Fruit fly (Drosophila melanogaster) whole organism, prepupa: Measurements from ENCODE around the gene CG43800.
A peak's percentile ranks its signal among the peaks of the same experiment; 100 is the strongest.

Experiments
- Blimp-1 ChIP-seq: fragments of 200-800 bp; sonication (Bioruptor generic); optimal IDR thresholded peaks from 3 replicates; lab custom pipeline; 2017; ENCODE audit warnings: missing biosample characterization, missing genetic modification characterization, mild to moderate bottlenecking, moderate library complexity, missing genetic modification reagents
- CG10631 ChIP-seq: fragments of 200-800 bp; sonication (Bioruptor generic); optimal IDR thresholded peaks from 2 replicates; lab custom pipeline; 2016; ENCODE audit warnings: missing biosample characterization, missing genetic modification characterization
- CG10669 ChIP-seq: fragments of 200-800 bp; sonication (Bioruptor generic); optimal IDR thresholded peaks from 3 replicates; lab custom pipeline; 2018; ENCODE audit warnings: missing biosample characterization, mild to moderate bottlenecking, missing genetic modification characterization, moderate library complexity
- CG11294 ChIP-seq: fragments of 200-800 bp; sonication (Bioruptor generic); IDR thresholded peaks from 2 replicates; pipeline ENCODE4 v1.3.6; 2022; ENCODE audit warnings: missing biosample characterization, missing genetic modification characterization
- CG11902 ChIP-seq: fragments of 200-800 bp; sonication (Bioruptor generic); optimal IDR thresholded peaks from 3 replicates; lab custom pipeline; 2016; ENCODE audit warnings: missing biosample characterization, missing genetic modification characterization
- CG15336 ChIP-seq: fragments of 200-800 bp; sonication (Bioruptor generic); IDR thresholded peaks from 2 replicates; pipeline ENCODE4 v1.3.6; 2022; ENCODE audit warnings: missing biosample characterization, missing genetic modification characterization
- CG1621 ChIP-seq: fragments of 200-800 bp; sonication (Bioruptor generic); optimal IDR thresholded peaks from 3 replicates; lab custom pipeline; 2018; ENCODE audit warnings: missing biosample characterization, mild to moderate bottlenecking, missing genetic modification characterization
- CG16779 ChIP-seq: fragments of 200-800 bp; sonication (Bioruptor generic); optimal IDR thresholded peaks from 3 replicates; lab custom pipeline; 2017; ENCODE audit warnings: missing biosample characterization, mild to moderate bottlenecking, missing genetic modification characterization
- CG3032 ChIP-seq: fragments of 200-800 bp; optimal IDR thresholded peaks from 2 replicates; lab custom pipeline; 2019; ENCODE audit warnings: missing biosample characterization, mild to moderate bottlenecking, missing genetic modification characterization, moderate library complexity
- CG31627 ChIP-seq: fragments of 200-800 bp; sonication (Bioruptor generic); optimal IDR thresholded peaks from 3 replicates; lab custom pipeline; 2016; ENCODE audit warnings: missing biosample characterization, missing genetic modification characterization
- CG32006 ChIP-seq: fragments of 200-800 bp; sonication (Bioruptor generic); optimal IDR thresholded peaks from 3 replicates; lab custom pipeline; 2017; ENCODE audit warnings: missing biosample characterization, mild to moderate bottlenecking, missing genetic modification characterization
- CG3919 ChIP-seq: fragments of 200-800 bp; sonication (Bioruptor generic); optimal IDR thresholded peaks from 3 replicates; lab custom pipeline; 2016; ENCODE audit warnings: missing biosample characterization, missing genetic modification characterization
- CG4318 ChIP-seq: fragments of 200-800 bp; sonication (Bioruptor generic); optimal IDR thresholded peaks from 3 replicates; lab custom pipeline; 2017; ENCODE audit warnings: missing biosample characterization, mild to moderate bottlenecking, missing genetic modification characterization
- CG6163 ChIP-seq: fragments of 200-800 bp; sonication (Bioruptor generic); IDR thresholded peaks from 3 replicates; pipeline ENCODE4 v1.3.6; 2022; ENCODE audit warnings: missing biosample characterization, missing genetic modification characterization
- CG6792 ChIP-seq: fragments of 200-800 bp; sonication (Bioruptor generic); optimal IDR thresholded peaks from 3 replicates; lab custom pipeline; 2016; ENCODE audit warnings: missing biosample characterization, missing genetic modification characterization
- CG6808 ChIP-seq: fragments of 200-800 bp; sonication (Bioruptor generic); optimal IDR thresholded peaks from 3 replicates; lab custom pipeline; 2017; ENCODE audit warnings: missing biosample characterization, missing genetic modification characterization, mild to moderate bottlenecking, moderate library complexity, missing genetic modification reagents
- CG7368 ChIP-seq: fragments of 200-800 bp; sonication (Bioruptor generic); optimal IDR thresholded peaks from 3 replicates; lab custom pipeline; 2016; ENCODE audit warnings: missing biosample characterization, missing genetic modification characterization
- CG8632 ChIP-seq: fragments of 200-800 bp; sonication (Bioruptor generic); optimal IDR thresholded peaks from 3 replicates; lab custom pipeline; 2016; ENCODE audit warnings: missing biosample characterization, missing genetic modification characterization
- CG9139 ChIP-seq: fragments of 200-800 bp; sonication (Bioruptor generic); optimal IDR thresholded peaks from 3 replicates; lab custom pipeline; 2017; ENCODE audit warnings: missing biosample characterization, mild to moderate bottlenecking, missing genetic modification characterization
- Eip78C ChIP-seq: fragments of 200-800 bp; sonication (Bioruptor generic); peaks from one replicate; lab custom pipeline; 2016; ENCODE audit warnings: missing biosample characterization, missing genetic modification characterization
- Ets21C ChIP-seq: fragments of 200-800 bp; sonication (Bioruptor generic); optimal IDR thresholded peaks from 3 replicates; lab custom pipeline; 2016; ENCODE audit warnings: missing biosample characterization, missing genetic modification characterization
- Ets96B ChIP-seq: fragments of 200-800 bp; optimal IDR thresholded peaks from 2 replicates; lab custom pipeline; 2019; ENCODE audit warnings: missing biosample characterization, mild to moderate bottlenecking, missing genetic modification characterization, moderate library complexity
- Hr38 ChIP-seq: sonication (Bioruptor generic); optimal IDR thresholded peaks from 2 replicates; lab custom pipeline; 2016; ENCODE audit warnings: missing biosample characterization, missing genetic modification characterization
- Hr39 ChIP-seq: fragments of 200-800 bp; sonication (Bioruptor generic); optimal IDR thresholded peaks from 2 replicates; lab custom pipeline; 2016; ENCODE audit warnings: missing biosample characterization, missing genetic modification characterization
- Lpt ChIP-seq: fragments of 200-800 bp; sonication (Bioruptor generic); optimal IDR thresholded peaks from 3 replicates; lab custom pipeline; 2016; ENCODE audit warnings: missing biosample characterization, missing genetic modification characterization
- Met ChIP-seq: fragments of 200-800 bp; sonication (Bioruptor generic); optimal IDR thresholded peaks from 3 replicates; lab custom pipeline; 2016; ENCODE audit warnings: missing biosample characterization, missing genetic modification characterization
- OdsH ChIP-seq: fragments of 200-800 bp; sonication (Bioruptor generic); optimal IDR thresholded peaks from 3 replicates; lab custom pipeline; 2016; ENCODE audit warnings: missing biosample characterization, missing genetic modification characterization
- Smox ChIP-seq: fragments of 200-800 bp; sonication (Bioruptor generic); optimal IDR thresholded peaks from 3 replicates; lab custom pipeline; 2016; ENCODE audit warnings: missing biosample characterization, missing genetic modification characterization
- Sox102F ChIP-seq: fragments of 200-800 bp; sonication (Bioruptor generic); optimal IDR thresholded peaks from 2 replicates; lab custom pipeline; 2016; ENCODE audit warnings: missing biosample characterization, mild to moderate bottlenecking, missing genetic modification characterization
- Sox14 ChIP-seq: fragments of 200-800 bp; sonication (Bioruptor generic); optimal IDR thresholded peaks from 3 replicates; lab custom pipeline; 2016; ENCODE audit warnings: missing biosample characterization, missing genetic modification characterization
- achi ChIP-seq: fragments of 200-800 bp; sonication (Bioruptor generic); optimal IDR thresholded peaks from 3 replicates; lab custom pipeline; 2016; ENCODE audit warnings: missing biosample characterization, missing genetic modification characterization
- acj6 ChIP-seq: fragments of 200-800 bp; sonication (Bioruptor generic); optimal IDR thresholded peaks from 3 replicates; lab custom pipeline; 2016; ENCODE audit warnings: missing biosample characterization, missing genetic modification characterization
- cyc ChIP-seq: fragments of 200-800 bp; sonication (Bioruptor generic); optimal IDR thresholded peaks from 3 replicates; lab custom pipeline; 2016; ENCODE audit warnings: missing biosample characterization, missing genetic modification characterization
- eg ChIP-seq: fragments of 200-800 bp; sonication (Bioruptor generic); IDR thresholded peaks from 3 replicates; pipeline ENCODE4 v1.3.6; 2022; ENCODE audit warnings: missing biosample characterization, missing genetic modification characterization
- lz ChIP-seq: fragments of 200-800 bp; sonication (Bioruptor generic); optimal IDR thresholded peaks from 3 replicates; lab custom pipeline; 2016; ENCODE audit warnings: missing biosample characterization, missing genetic modification characterization
- pdm3 ChIP-seq: fragments of 200-800 bp; sonication (Bioruptor generic); optimal IDR thresholded peaks from 3 replicates; lab custom pipeline; 2016; ENCODE audit warnings: missing biosample characterization, missing genetic modification characterization
- salr ChIP-seq, 2 experiments: fragments of 200-800 bp; sonication (Bioruptor generic); optimal IDR thresholded peaks; 3 replicates each; lab custom pipeline; 2016 to 2018; ENCODE audit warnings: missing biosample characterization in 2 of 2, missing genetic modification characterization in 2 of 2, mild to moderate bottlenecking in 1 of 2
- spab ChIP-seq: fragments of 200-800 bp; sonication (Bioruptor generic); optimal IDR thresholded peaks from 2 replicates; lab custom pipeline; 2017; ENCODE audit warnings: missing biosample characterization, mild to moderate bottlenecking, missing genetic modification characterization, missing genetic modification reagents
- ss ChIP-seq, 2 experiments: fragments of 200-800 bp; sonication (Bioruptor generic); optimal IDR thresholded peaks; 2 replicates in 1 of 2; 3 replicates in 1 of 2; lab custom pipeline; 2017 to 2018; ENCODE audit warnings: mild to moderate bottlenecking in 2 of 2, missing biosample characterization in 2 of 2, missing genetic modification characterization in 2 of 2, moderate library complexity in 1 of 2

CG43800 gene

dm6 chr2L:7259500-7259899, 26.9 kb upstream of the CG43800 start:
- TF ChIP-seq CG1621: no peak
- no peak for TF ChIP-seq Blimp-1
- no peak for TF ChIP-seq pdm3
- no peak for TF ChIP-seq CG15336 (GFP tag; lab: Robert Waterston, UW)
- TF ChIP-seq CG10631 (GFP tag; lab: Kevin White, UChicago): no peak
- TF ChIP-seq CG9139 (GFP tag; lab: Kevin White, UChicago): no peak
- no peak for TF ChIP-seq ss (GFP tag; optimal IDR thresholded peaks at IDR 0.05; lab: Kevin White, UChicago)
- TF ChIP-seq CG7368 (GFP tag; lab: Kevin White, UChicago): no peak
- no peak for TF ChIP-seq Ets96B (tag; lab: Kevin White, UChicago)
- no peak for TF ChIP-seq Hr38 (GFP tag; lab: Kevin White, UChicago)
- no peak for TF ChIP-seq OdsH (GFP tag; lab: Kevin White, UChicago)

DNA sequence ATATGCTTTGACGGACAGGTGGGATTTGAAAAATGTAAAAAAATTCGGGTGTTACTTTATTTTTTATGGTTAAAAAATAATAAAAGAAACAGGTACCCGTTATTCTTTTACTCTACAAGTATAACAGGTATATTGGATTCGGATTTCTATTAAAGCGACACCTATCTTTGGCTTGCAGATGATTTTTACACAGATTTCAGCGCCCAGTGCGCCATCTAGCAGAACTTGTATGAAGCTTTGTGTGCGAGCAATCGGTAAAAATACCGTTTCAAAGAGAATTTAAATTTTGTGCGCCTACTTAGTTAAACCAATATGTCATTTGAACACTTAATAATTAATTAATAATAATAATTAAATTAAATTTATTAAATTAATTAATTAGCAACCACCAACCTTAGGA, 25.5 kb upstream of the CG43800 start:
- TF ChIP-seq CG31627 (GFP tag; lab: Kevin White, UChicago) (peak; percentile 76), Eip78C (no peak), lz (GFP tag; lab: Kevin White, UChicago) (peak; percentile 60), CG4318 (GFP tag; lab: Kevin White, UChicago) (no peak), Blimp-1 (no peak), CG1621 (no peak), salr (GFP tag; optimal IDR thresholded peaks at IDR 0.05; lab: Kevin White, UChicago) (no peak), CG8632 (no peak), CG6163 (GFP tag; lab: Robert Waterston, UW) (no peak), spab (no peak), eg (no peak), cyc (peak; percentile 65), CG11902 (GFP tag; lab: Kevin White, UChicago) (peak; percentile 11), CG3032 (tag; lab: Kevin White, UChicago) (no peak), Sox102F (GFP tag; lab: Kevin White, UChicago) (no peak), CG6808 (GFP tag; lab: Kevin White, UChicago) (no peak), Hr39 (GFP tag; lab: Kevin White, UChicago) (peak; percentile 68), pdm3 (peak; percentile 46), CG9139 (GFP tag; lab: Kevin White, UChicago) (no peak), Smox (GFP tag; lab: Kevin White, UChicago) (no peak), Ets21C (GFP tag; lab: Kevin White, UChicago) (peak; percentile 23), CG11294 (no peak), OdsH (GFP tag; lab: Kevin White, UChicago) (peak; percentile 38), CG10669 (GFP tag; lab: Kevin White, UChicago) (no peak), CG6792 (peak; percentile 15), Lpt (GFP tag; lab: Kevin White, UChicago) (no peak), acj6 (GFP tag; lab: Kevin White, UChicago) (peak; percentile 25), Sox14 (no peak), CG32006 (GFP tag; lab: Kevin White, UChicago) (no peak), CG16779 (tag; lab: Kevin White, UChicago) (no peak), achi (GFP tag; lab: Kevin White, UChicago) (no peak), CG3919 (peak; percentile 47), Met (peak; percentile 29)
- TF ChIP-seq, all 60 proteins: peak for 12

dm6 chr2L:7257212-7257611, 24.6 kb upstream of the CG43800 start, which contains the start of gene CG31909:
Gene CG31909 (plus strand): TSS chr2L:7257512.
- no peak for TF ChIP-seq salr (GFP tag; optimal IDR thresholded peaks at IDR 0.05; lab: Kevin White, UChicago)
- no peak for TF ChIP-seq CG3032 (tag; lab: Kevin White, UChicago)
